Worm (Caenorhabditis elegans): ENCODE measurements around the gene tag-51.
A peak's percentile ranks its signal among the peaks of the same experiment; 100 is the strongest.

Gene tag-51

DNA sequence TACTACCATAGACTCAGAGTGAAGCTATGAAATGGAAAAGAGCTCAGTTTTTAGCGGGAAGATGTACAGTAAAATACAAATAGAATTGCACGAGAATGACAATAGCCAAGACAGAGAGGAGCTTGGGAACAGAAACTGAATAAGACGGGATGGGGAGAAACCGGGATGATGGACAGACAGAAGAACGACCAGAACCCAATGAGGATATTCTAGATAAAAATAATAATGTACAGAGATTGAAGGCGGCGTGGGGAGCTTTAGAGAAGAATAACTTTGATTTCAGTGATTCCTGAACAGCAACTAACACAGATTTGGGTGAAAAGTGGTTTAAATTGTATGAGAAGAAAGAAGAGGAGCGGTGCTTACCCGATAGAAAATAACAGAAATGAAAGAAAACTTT is 27.4 kb downstream of the tag-51 start (continued):
- TF ChIP-seq rpc-1 (optimal IDR thresholded peaks at IDR 0.05) (no peak), rpc-1 (tag; optimal IDR thresholded peaks at IDR 0.05) (no peak), snpc-1.1 (tag; optimal IDR thresholded peaks at IDR 0.05; ENCODE audit: insufficient read depth) (peak; percentile 10), repo-1 (tag; optimal IDR thresholded peaks at IDR 0.05) (no peak)

DNA sequence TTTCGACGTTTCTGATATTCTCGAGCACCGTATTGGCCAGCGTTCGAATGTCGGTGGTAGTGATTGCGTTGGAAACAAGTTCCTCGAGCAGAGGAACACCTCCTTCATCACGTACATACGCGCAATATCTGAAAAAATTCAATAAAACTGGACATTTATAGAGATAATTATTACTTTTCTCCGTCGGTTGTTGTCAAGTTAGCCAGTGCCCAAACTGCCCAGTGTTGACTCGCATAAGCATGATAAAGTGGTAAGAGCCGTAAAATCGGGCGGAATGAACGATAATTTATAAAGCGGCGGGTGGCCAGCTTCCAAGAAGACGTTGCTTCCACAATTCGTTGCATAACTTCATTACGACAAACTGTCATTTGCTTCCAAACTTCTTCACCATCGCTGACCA is 29.6 kb downstream of the tag-51 start:
- TF ChIP-seq Y53F4B.3 (GFP tag; IDR thresholded peaks at IDR 0.05), result no peak
- no peak for TF ChIP-seq nhr-27 (tag; optimal IDR thresholded peaks at IDR 0.05)
- no peak for TF ChIP-seq ceh-91 (GFP tag; IDR thresholded peaks at IDR 0.05)
- no peak for TF ChIP-seq cebp-1 (GFP tag; IDR thresholded peaks at IDR 0.05)
- TF ChIP-seq cebp-1 (tag; optimal IDR thresholded peaks at IDR 0.05), result no peak
- no peak for TF ChIP-seq die-1 (tag; optimal IDR thresholded peaks at IDR 0.05)
- no peak for TF ChIP-seq attf-5 (GFP tag; optimal IDR thresholded peaks at IDR 0.05)
- no peak for TF ChIP-seq hsf-1 (GFP tag; IDR thresholded peaks at IDR 0.05)
- no peak for TF ChIP-seq tbx-9 (tag; optimal IDR thresholded peaks at IDR 0.05; ENCODE audit: borderline replicate concordance)
- no peak for TF ChIP-seq bed-2 (GFP tag; IDR thresholded peaks at IDR 0.05)
- no peak for TF ChIP-seq ZK185.1 (tag; optimal IDR thresholded peaks at IDR 0.05; ENCODE audit: poor library complexity, severe bottlenecking)
- no peak for TF ChIP-seq ekl-4 (GFP tag; IDR thresholded peaks at IDR 0.05)
- no peak for TF ChIP-seq aptf-2 (GFP tag; conservative IDR thresholded peaks at IDR 0.05)
- no peak for TF ChIP-seq let-607 (tag; optimal IDR thresholded peaks at IDR 0.05)
- no peak for TF ChIP-seq somi-1 (GFP tag; optimal IDR thresholded peaks at IDR 0.05)
- no peak for TF ChIP-seq tbp1 (GFP tag; optimal IDR thresholded peaks at IDR 0.05)
- no peak for TF ChIP-seq B0019.2 (GFP tag; conservative IDR thresholded peaks at IDR 0.05)
- TF ChIP-seq sptf-2 (GFP tag; optimal IDR thresholded peaks at IDR 0.05), result no peak

DNA sequence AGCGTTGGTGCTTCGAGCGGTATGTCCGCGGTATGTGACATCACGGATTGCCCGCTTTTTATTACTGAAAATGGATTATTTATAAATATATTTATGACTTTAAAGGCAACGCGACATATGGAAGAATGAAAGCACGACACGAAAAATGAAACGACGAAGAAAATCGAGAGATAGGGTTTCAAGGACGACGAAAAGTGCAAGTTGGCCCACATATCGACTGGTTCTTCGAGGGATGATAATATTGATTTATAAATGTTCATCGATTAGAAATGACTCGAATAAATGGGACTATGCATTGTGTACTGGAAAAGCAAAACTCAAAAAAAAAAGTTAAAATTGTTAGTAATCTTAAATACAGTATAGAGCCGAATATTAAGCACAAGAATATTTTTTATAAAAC is 32.7 kb downstream of the tag-51 start, which contains the start of gene zer-1:
Gene zer-1 (minus strand): TSS at position 68 of the 400 bp plus-strand sequence.
- no peak for TF ChIP-seq Y95B8A.8 (GFP tag; IDR thresholded peaks at IDR 0.05)
- no peak for TF ChIP-seq snpc-1.3 (tag; optimal IDR thresholded peaks at IDR 0.05; ENCODE audit: insufficient read depth)
- no peak for TF ChIP-seq lin-26 (GFP tag; IDR thresholded peaks at IDR 0.05)
- TF ChIP-seq tlf-1 (GFP tag; optimal IDR thresholded peaks at IDR 0.05), result no peak
- no peak for TF ChIP-seq egrh-3 (GFP tag; IDR thresholded peaks at IDR 0.05)
- no peak for TF ChIP-seq B0336.3 (GFP tag; IDR thresholded peaks at IDR 0.05)
- no peak for TF ChIP-seq ztf-22 (GFP tag; optimal IDR thresholded peaks at IDR 0.05)
- TF ChIP-seq unc-62 (GFP tag; optimal IDR thresholded peaks at IDR 0.05), result no peak
- no peak for TF ChIP-seq Y56A3A.18 (GFP tag; IDR thresholded peaks at IDR 0.05)

DNA sequence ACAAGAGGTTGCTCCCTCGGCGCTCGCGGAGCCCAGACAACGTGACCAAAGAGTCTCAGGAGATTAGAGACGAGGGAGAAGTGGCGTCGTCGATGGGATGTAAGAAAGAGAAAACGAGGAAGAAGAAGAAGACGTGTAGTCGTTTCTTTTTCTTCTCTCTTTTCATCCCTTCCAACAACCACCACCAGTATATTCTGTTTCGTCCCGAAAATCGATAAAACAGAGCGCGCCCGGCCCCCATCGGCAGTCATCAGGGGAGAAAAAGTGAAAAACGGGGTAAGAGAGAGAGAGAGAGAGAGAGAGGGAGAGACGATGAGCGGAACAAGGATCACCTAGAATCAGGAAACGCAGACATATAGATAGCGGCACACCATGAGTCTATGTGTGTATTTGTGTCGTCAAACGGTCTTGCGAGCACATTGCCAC is 33.9 kb downstream of the tag-51 start:
- TF ChIP-seq efl-1 (GFP tag; optimal IDR thresholded peaks at IDR 0.05), result no peak
- TF ChIP-seq B0336.3 (GFP tag; IDR thresholded peaks at IDR 0.05), result peak; percentile 38; the same call in 1 of the 2 replicates
- TF ChIP-seq mcd-1 (GFP tag; IDR thresholded peaks at IDR 0.05), result peak; percentile 71
- TF ChIP-seq F33H1.4 (GFP tag; IDR thresholded peaks at IDR 0.05), result no peak
- peak; percentile 74; the same call in 1 of the 2 replicates for TF ChIP-seq lin-26 (GFP tag; IDR thresholded peaks at IDR 0.05)
- peak in 1 of 3 experiments; percentile 41 for TF ChIP-seq lin-35 (GFP tag; optimal IDR thresholded peaks at IDR 0.05)
- TF ChIP-seq cebp-1 (GFP tag; IDR thresholded peaks at IDR 0.05), result no peak
- TF ChIP-seq cebp-1 (tag; optimal IDR thresholded peaks at IDR 0.05), result peak; percentile 76
- peak; percentile 45 for TF ChIP-seq chd-7 (tag; optimal IDR thresholded peaks at IDR 0.05)
- 0 out of 2 replicates have a peak, but pooled peaks have one; percentile 53 for TF ChIP-seq nfyb-1 (GFP tag; IDR thresholded peaks at IDR 0.05)
- peak; percentile 93 for TF ChIP-seq zfh-2 (GFP tag; conservative IDR thresholded peaks at IDR 0.05)
- no peak for TF ChIP-seq athp-1 (tag; optimal IDR thresholded peaks at IDR 0.05)
- peak; percentile 41 for TF ChIP-seq snpc-4 (GFP tag; optimal IDR thresholded peaks at IDR 0.05)
- TF ChIP-seq snpc-4 (tag; optimal IDR thresholded peaks at IDR 0.05), result peak in 2 of 4 experiments; percentile 34 to 43
- TF ChIP-seq nhr-80 (tag; optimal IDR thresholded peaks at IDR 0.05), result peak; percentile 75
- peak; percentile 56 for TF ChIP-seq ztf-26 (tag; optimal IDR thresholded peaks at IDR 0.05)
- peak; percentile 41; the same call in 1 of the 2 replicates for TF ChIP-seq pbrm-1 (GFP tag; IDR thresholded peaks at IDR 0.05)
- TF ChIP-seq lin-40 (tag; optimal IDR thresholded peaks at IDR 0.05), result peak; percentile 76

Data from whole organism, young adult.